Fruit fly (Drosophila melanogaster) whole organism, prepupa: ENCODE measurements around the gene CG33257.

Experiments
- Blimp-1 ChIP-seq: fragments of 200-800 bp; sonication (Bioruptor generic); optimal IDR thresholded peaks from 3 replicates; lab custom pipeline; 2017; ENCODE audit warnings: missing biosample characterization, missing genetic modification characterization, mild to moderate bottlenecking, moderate library complexity, missing genetic modification reagents
- CG10631 ChIP-seq: fragments of 200-800 bp; sonication (Bioruptor generic); optimal IDR thresholded peaks from 2 replicates; lab custom pipeline; 2016; ENCODE audit warnings: missing biosample characterization, missing genetic modification characterization
- CG11902 ChIP-seq: fragments of 200-800 bp; sonication (Bioruptor generic); optimal IDR thresholded peaks from 3 replicates; lab custom pipeline; 2016; ENCODE audit warnings: missing biosample characterization, missing genetic modification characterization
- CG15336 ChIP-seq: fragments of 200-800 bp; sonication (Bioruptor generic); IDR thresholded peaks from 2 replicates; pipeline ENCODE4 v1.3.6; 2022; ENCODE audit warnings: missing biosample characterization, missing genetic modification characterization
- CG3032 ChIP-seq: fragments of 200-800 bp; optimal IDR thresholded peaks from 2 replicates; lab custom pipeline; 2019; ENCODE audit warnings: missing biosample characterization, mild to moderate bottlenecking, missing genetic modification characterization, moderate library complexity
- CG32006 ChIP-seq: fragments of 200-800 bp; sonication (Bioruptor generic); optimal IDR thresholded peaks from 3 replicates; lab custom pipeline; 2017; ENCODE audit warnings: missing biosample characterization, mild to moderate bottlenecking, missing genetic modification characterization
- CG34406 ChIP-seq: fragments of 200-800 bp; sonication (Bioruptor generic); optimal IDR thresholded peaks from 3 replicates; lab custom pipeline; 2016; ENCODE audit warnings: missing biosample characterization, missing genetic modification characterization
- CG4318 ChIP-seq: fragments of 200-800 bp; sonication (Bioruptor generic); optimal IDR thresholded peaks from 3 replicates; lab custom pipeline; 2017; ENCODE audit warnings: missing biosample characterization, mild to moderate bottlenecking, missing genetic modification characterization
- CG6163 ChIP-seq: fragments of 200-800 bp; sonication (Bioruptor generic); IDR thresholded peaks from 3 replicates; pipeline ENCODE4 v1.3.6; 2022; ENCODE audit warnings: missing biosample characterization, missing genetic modification characterization
- CG6276 ChIP-seq: fragments of 200-800 bp; sonication (Bioruptor generic); optimal IDR thresholded peaks from 2 replicates; lab custom pipeline; 2017; ENCODE audit warnings: missing biosample characterization, mild to moderate bottlenecking, missing genetic modification characterization
- CG6808 ChIP-seq: fragments of 200-800 bp; sonication (Bioruptor generic); optimal IDR thresholded peaks from 3 replicates; lab custom pipeline; 2017; ENCODE audit warnings: missing biosample characterization, missing genetic modification characterization, mild to moderate bottlenecking, moderate library complexity, missing genetic modification reagents
- CG6854 ChIP-seq: fragments of 200-800 bp; sonication (Bioruptor generic); optimal IDR thresholded peaks from 2 replicates; lab custom pipeline; 2017; ENCODE audit warnings: missing biosample characterization, mild to moderate bottlenecking, missing genetic modification characterization
- CG8119 ChIP-seq: fragments of 200-800 bp; sonication (Bioruptor generic); IDR thresholded peaks from 3 replicates; pipeline ENCODE4 v1.3.6; 2022; ENCODE audit warnings: missing biosample characterization, missing genetic modification characterization
- CG8632 ChIP-seq: fragments of 200-800 bp; sonication (Bioruptor generic); optimal IDR thresholded peaks from 3 replicates; lab custom pipeline; 2016; ENCODE audit warnings: missing biosample characterization, missing genetic modification characterization
- CG9139 ChIP-seq: fragments of 200-800 bp; sonication (Bioruptor generic); optimal IDR thresholded peaks from 3 replicates; lab custom pipeline; 2017; ENCODE audit warnings: missing biosample characterization, mild to moderate bottlenecking, missing genetic modification characterization
- Eip75B ChIP-seq: fragments of 200-800 bp; sonication (Bioruptor generic); optimal IDR thresholded peaks from 3 replicates; lab custom pipeline; 2016; ENCODE audit warnings: missing biosample characterization, missing genetic modification characterization
- Eip78C ChIP-seq: fragments of 200-800 bp; sonication (Bioruptor generic); peaks from one replicate; lab custom pipeline; 2016; ENCODE audit warnings: missing biosample characterization, missing genetic modification characterization
- Ets21C ChIP-seq: fragments of 200-800 bp; sonication (Bioruptor generic); optimal IDR thresholded peaks from 3 replicates; lab custom pipeline; 2016; ENCODE audit warnings: missing biosample characterization, missing genetic modification characterization
- Ets96B ChIP-seq: fragments of 200-800 bp; optimal IDR thresholded peaks from 2 replicates; lab custom pipeline; 2019; ENCODE audit warnings: missing biosample characterization, mild to moderate bottlenecking, missing genetic modification characterization, moderate library complexity
- Gug ChIP-seq: fragments of 200-800 bp; sonication (Bioruptor generic); IDR thresholded peaks from 2 replicates; pipeline ENCODE4 v1.3.6; 2022; ENCODE audit warnings: missing biosample characterization, missing genetic modification characterization
- Hr4 ChIP-seq: fragments of 200-800 bp; sonication (Bioruptor generic); optimal IDR thresholded peaks from 3 replicates; lab custom pipeline; 2016; ENCODE audit warnings: missing biosample characterization, missing genetic modification characterization
- Lpt ChIP-seq: fragments of 200-800 bp; sonication (Bioruptor generic); optimal IDR thresholded peaks from 3 replicates; lab custom pipeline; 2016; ENCODE audit warnings: missing biosample characterization, missing genetic modification characterization
- Met ChIP-seq: fragments of 200-800 bp; sonication (Bioruptor generic); optimal IDR thresholded peaks from 3 replicates; lab custom pipeline; 2016; ENCODE audit warnings: missing biosample characterization, missing genetic modification characterization
- OdsH ChIP-seq: fragments of 200-800 bp; sonication (Bioruptor generic); optimal IDR thresholded peaks from 3 replicates; lab custom pipeline; 2016; ENCODE audit warnings: missing biosample characterization, missing genetic modification characterization
- Smox ChIP-seq: fragments of 200-800 bp; sonication (Bioruptor generic); optimal IDR thresholded peaks from 3 replicates; lab custom pipeline; 2016; ENCODE audit warnings: missing biosample characterization, missing genetic modification characterization
- Sox14 ChIP-seq: fragments of 200-800 bp; sonication (Bioruptor generic); optimal IDR thresholded peaks from 3 replicates; lab custom pipeline; 2016; ENCODE audit warnings: missing biosample characterization, missing genetic modification characterization
- Sox15 ChIP-seq: fragments of 200-800 bp; sonication (Bioruptor generic); optimal IDR thresholded peaks from 3 replicates; lab custom pipeline; 2016; ENCODE audit warnings: missing biosample characterization, missing genetic modification characterization
- cyc ChIP-seq: fragments of 200-800 bp; sonication (Bioruptor generic); optimal IDR thresholded peaks from 3 replicates; lab custom pipeline; 2016; ENCODE audit warnings: missing biosample characterization, missing genetic modification characterization
- dac ChIP-seq: fragments of 200-800 bp; sonication (Bioruptor generic); optimal IDR thresholded peaks from 2 replicates; lab custom pipeline; 2017; ENCODE audit warnings: missing biosample characterization, mild to moderate bottlenecking, missing genetic modification characterization
- dsx ChIP-seq: fragments of 200-800 bp; optimal IDR thresholded peaks from 3 replicates; lab custom pipeline; 2019; ENCODE audit warnings: missing biosample characterization, mild to moderate bottlenecking, missing genetic modification characterization, moderate library complexity; ENCODE audit not compliant: poor library complexity, severe bottlenecking
- eg ChIP-seq: fragments of 200-800 bp; sonication (Bioruptor generic); IDR thresholded peaks from 3 replicates; pipeline ENCODE4 v1.3.6; 2022; ENCODE audit warnings: missing biosample characterization, missing genetic modification characterization
- fd59A ChIP-seq: fragments of 200-800 bp; sonication (Bioruptor generic); optimal IDR thresholded peaks from 2 replicates; lab custom pipeline; 2017; ENCODE audit warnings: missing biosample characterization, mild to moderate bottlenecking, missing genetic modification characterization, missing genetic modification reagents
- fkh ChIP-seq: fragments of 200-800 bp; sonication (Bioruptor generic); optimal IDR thresholded peaks from 3 replicates; lab custom pipeline; 2017; ENCODE audit warnings: missing biosample characterization, mild to moderate bottlenecking, missing genetic modification characterization, moderate library complexity
- lz ChIP-seq: fragments of 200-800 bp; sonication (Bioruptor generic); optimal IDR thresholded peaks from 3 replicates; lab custom pipeline; 2016; ENCODE audit warnings: missing biosample characterization, missing genetic modification characterization
- net ChIP-seq: fragments of 200-800 bp; sonication (Bioruptor generic); optimal IDR thresholded peaks from 3 replicates; lab custom pipeline; 2016; ENCODE audit warnings: missing biosample characterization, missing genetic modification characterization
- spab ChIP-seq: fragments of 200-800 bp; sonication (Bioruptor generic); optimal IDR thresholded peaks from 2 replicates; lab custom pipeline; 2017; ENCODE audit warnings: missing biosample characterization, mild to moderate bottlenecking, missing genetic modification characterization, missing genetic modification reagents
- ss ChIP-seq, 2 experiments: fragments of 200-800 bp; sonication (Bioruptor generic); optimal IDR thresholded peaks; 2 replicates in 1 of 2; 3 replicates in 1 of 2; lab custom pipeline; 2017 to 2018; ENCODE audit warnings: mild to moderate bottlenecking in 2 of 2, missing biosample characterization in 2 of 2, missing genetic modification characterization in 2 of 2, moderate library complexity in 1 of 2
- svp ChIP-seq: fragments of 200-800 bp; sonication (Bioruptor generic); peaks from one replicate; lab custom pipeline; 2016; ENCODE audit warnings: missing biosample characterization, missing genetic modification characterization
- topi ChIP-seq: fragments of 200-800 bp; sonication (Bioruptor generic); optimal IDR thresholded peaks from 3 replicates; lab custom pipeline; 2016; ENCODE audit warnings: missing biosample characterization, missing genetic modification characterization

CG33257 gene

dm6 chr3L:16361200-16361815, 15.2 kb downstream of the CG33257 start (continued):
- TF ChIP-seq OdsH (peak; percentile 90), CG15336 (GFP tag; lab: Robert Waterston, UW) (peak; percentile 47; the same call in 1 of the 2 replicates), Sox15 (GFP tag; lab: Kevin White, UChicago) (peak; percentile 75), CG6163 (peak; percentile 79), CG34406 (GFP tag; lab: Kevin White, UChicago) (peak; percentile 89), ss (GFP tag; optimal IDR thresholded peaks at IDR 0.05; lab: Kevin White, UChicago) (peak; percentile 95 to 97), CG8632 (GFP tag; lab: Kevin White, UChicago) (peak; percentile 86), CG3032 (tag; lab: Kevin White, UChicago) (peak; percentile 97), CG10631 (GFP tag; lab: Kevin White, UChicago) (peak; percentile 93), Eip75B (peak; percentile 89), topi (GFP tag; lab: Kevin White, UChicago) (peak; percentile 79), CG9139 (GFP tag; lab: Kevin White, UChicago) (peak; percentile 93), Ets21C (GFP tag; lab: Kevin White, UChicago) (peak; percentile 38), eg (GFP tag; lab: Robert Waterston, UW) (0 out of 3 replicates have a peak, but pooled peaks have one; percentile 25), CG32006 (peak; percentile 71)

- peak; percentile 31 for TF ChIP-seq Eip78C (GFP tag; lab: Kevin White, UChicago)
- TF ChIP-seq dsx (GFP tag; lab: Kevin White, UChicago): peak; percentile 46
- TF ChIP-seq Blimp-1 (GFP tag; lab: Kevin White, UChicago): no peak
- no peak for TF ChIP-seq Sox14
- no peak for TF ChIP-seq CG11902
- TF ChIP-seq CG6276 (GFP tag; lab: Kevin White, UChicago): no peak
- peak; percentile 66 for TF ChIP-seq CG3032 (tag; lab: Kevin White, UChicago)
- TF ChIP-seq cyc (GFP tag; lab: Kevin White, UChicago): no peak
- TF ChIP-seq CG8632 (GFP tag; lab: Kevin White, UChicago): no peak
- no peak for TF ChIP-seq Ets21C (GFP tag; lab: Kevin White, UChicago)
- TF ChIP-seq CG8119 (GFP tag; lab: Robert Waterston, UW): no peak
- no peak for TF ChIP-seq Gug (GFP tag; lab: Robert Waterston, UW)
- TF ChIP-seq fkh: no peak
- no peak for TF ChIP-seq svp (GFP tag; lab: Kevin White, UChicago)
- TF ChIP-seq ss (GFP tag; optimal IDR thresholded peaks at IDR 0.05; lab: Kevin White, UChicago): peak; percentile 4 to 36
- no peak for TF ChIP-seq Lpt
- no peak for TF ChIP-seq net (GFP tag; lab: Kevin White, UChicago)
- peak; percentile 6 for TF ChIP-seq CG10631 (GFP tag; lab: Kevin White, UChicago)
- no peak for TF ChIP-seq lz (GFP tag; lab: Kevin White, UChicago)
- no peak for TF ChIP-seq dac
- no peak for TF ChIP-seq Eip75B
- peak; percentile 37 for TF ChIP-seq Ets96B (tag; lab: Kevin White, UChicago)
- TF ChIP-seq CG4318 (GFP tag; lab: Kevin White, UChicago): no peak
- no peak for TF ChIP-seq CG6854 (GFP tag; lab: Kevin White, UChicago)
- no peak for TF ChIP-seq CG6163
- peak; percentile 52 for TF ChIP-seq CG6808 (GFP tag; lab: Kevin White, UChicago)
- no peak for TF ChIP-seq CG32006
- peak; percentile 14 for TF ChIP-seq fd59A
- no peak for TF ChIP-seq Sox15 (GFP tag; lab: Kevin White, UChicago)
- TF ChIP-seq Hr4: no peak
- no peak for TF ChIP-seq Smox
- no peak for TF ChIP-seq Met (GFP tag; lab: Kevin White, UChicago)
- peak; percentile 27 for TF ChIP-seq spab (GFP tag; lab: Kevin White, UChicago)
Observed at dm6 chr3L:16362119-16362653, 16.1 kb downstream of the CG33257 start, which contains the start of gene Cpr72Ea. Cpr72Ea (plus strand) TSS chr3L:16362603.
